Worm (Caenorhabditis elegans) whole organism, L4 larva: ENCODE results near the gene npr-17.
A peak's percentile ranks its signal among the peaks of the same experiment; 100 is the strongest.
"Not testable (repeated sequence)": the region's sequence is repeated elsewhere in the genome, so short reads cannot be mapped to it uniquely, and the experiment has no call there.

ENCODE experiments used
- F10B5.3 ChIP-seq: sonication (generic microtip); optimal IDR thresholded peaks from 2 replicates; lab custom pipeline; 2016; ENCODE audit warnings: mild to moderate bottlenecking, missing genetic modification characterization, missing compliant biosample characterization
- F49E8.2 ChIP-seq: sonication (generic microtip); optimal IDR thresholded peaks from 2 replicates; lab custom pipeline; 2016; ENCODE audit warnings: missing compliant biosample characterization, mild to moderate bottlenecking, missing genetic modification characterization, borderline replicate concordance
- T26A8.4 ChIP-seq: fragments of 200-800 bp; sonication (Bioruptor generic); IDR thresholded peaks from 2 replicates; pipeline ENCODE4 v1.3.6; 2022; ENCODE audit warnings: missing genetic modification characterization, missing compliant biosample characterization
- Y105C5A.15 ChIP-seq: fragments of 200-800 bp; sonication (Bioruptor generic); IDR thresholded peaks from 2 replicates; pipeline ENCODE4 v1.3.6; 2022; ENCODE audit warnings: missing genetic modification characterization, missing compliant biosample characterization
- aha-1 ChIP-seq: fragments of 150-350 bp; peaks from one replicate; lab custom pipeline; 2014; ENCODE audit warnings: missing biosample characterization, missing genetic modification characterization
- aly-2 ChIP-seq: sonication (generic microtip); optimal IDR thresholded peaks from 2 replicates; lab custom pipeline; 2018; ENCODE audit warnings: missing biosample characterization, missing genetic modification characterization
- arid-1 ChIP-seq: fragments of 200-800 bp; sonication (Bioruptor generic); conservative IDR thresholded peaks from 2 replicates; pipeline ENCODE4 v1.3.6; 2022; ENCODE audit warnings: missing genetic modification reagents, missing genetic modification characterization, missing compliant biosample characterization
- ceh-20 ChIP-seq: fragments of 200-800 bp; sonication (Bioruptor generic); IDR thresholded peaks from 2 replicates; pipeline ENCODE4 v1.3.6; 2022; ENCODE audit warnings: missing genetic modification reagents, missing genetic modification characterization, missing compliant biosample characterization
- ceh-44 ChIP-seq: fragments of 200-800 bp; sonication (Bioruptor generic); IDR thresholded peaks from 2 replicates; pipeline ENCODE4 v1.3.6; 2022; ENCODE audit warnings: missing genetic modification reagents, missing genetic modification characterization, missing compliant biosample characterization
- ceh-82 ChIP-seq: sonication (generic microtip); optimal IDR thresholded peaks from 2 replicates; lab custom pipeline; 2017; ENCODE audit warnings: missing biosample characterization, missing genetic modification characterization
- dmd-6 ChIP-seq: fragments of 200-800 bp; sonication (Bioruptor generic); IDR thresholded peaks from 2 replicates; pipeline ENCODE4 v1.3.6; 2022; ENCODE audit warnings: missing genetic modification reagents, missing genetic modification characterization, missing compliant biosample characterization
- dmd-8 ChIP-seq: fragments of 200-800 bp; sonication (Bioruptor generic); IDR thresholded peaks from 2 replicates; pipeline ENCODE4 v1.3.6; 2022; ENCODE audit warnings: missing genetic modification characterization, missing compliant biosample characterization
- dve-1 ChIP-seq: sonication (generic microtip); optimal IDR thresholded peaks from 2 replicates; lab custom pipeline; 2017; ENCODE audit warnings: antibody characterized with exemption, mild to moderate bottlenecking, missing genetic modification characterization, missing compliant biosample characterization; ENCODE audit not compliant: insufficient read depth
- fkh-10 ChIP-seq: fragments of 150-350 bp; optimal IDR thresholded peaks from 2 replicates; lab custom pipeline; 2014; ENCODE audit warnings: missing biosample characterization, missing genetic modification reagents, missing genetic modification characterization
- hlh-30 ChIP-seq: sonication (generic microtip); optimal IDR thresholded peaks from 2 replicates; lab custom pipeline; 2017; ENCODE audit warnings: antibody characterized with exemption, mild to moderate bottlenecking, missing genetic modification characterization, missing compliant biosample characterization; ENCODE audit not compliant: insufficient read depth
- lim-7 ChIP-seq: fragments of 200-800 bp; sonication (Bioruptor generic); IDR thresholded peaks from 2 replicates; pipeline ENCODE4 v1.3.6; 2022; ENCODE audit warnings: missing genetic modification characterization, missing compliant biosample characterization
- lin-1 ChIP-seq: fragments of 200-800 bp; sonication (Bioruptor generic); IDR thresholded peaks from 2 replicates; pipeline ENCODE4 v1.3.6; 2022; ENCODE audit warnings: missing genetic modification reagents, missing genetic modification characterization, missing compliant biosample characterization
- lin-13 ChIP-seq: fragments of 150-350 bp; optimal IDR thresholded peaks from 2 replicates; lab custom pipeline; 2014; ENCODE audit warnings: missing biosample characterization, missing genetic modification reagents, missing genetic modification characterization
- lin-38 ChIP-seq: fragments of 200-800 bp; sonication (Bioruptor generic); IDR thresholded peaks from 2 replicates; pipeline ENCODE4 v1.3.6; 2022; ENCODE audit warnings: missing genetic modification reagents, missing genetic modification characterization, missing compliant biosample characterization
- lin-39 ChIP-seq: fragments of 150-350 bp; optimal IDR thresholded peaks from 2 replicates; lab custom pipeline; 2014; ENCODE audit warnings: missing biosample characterization, missing genetic modification reagents, missing genetic modification characterization
- lsy-2 ChIP-seq, 2 experiments: fragments of 150-350 bp in 1 of 2; sonication (generic microtip) in 1 of 2; optimal IDR thresholded peaks; 2 replicates each; lab custom pipeline; 2014 to 2017; ENCODE audit warnings: missing biosample characterization in 2 of 2, missing genetic modification characterization in 2 of 2
- madf-5 ChIP-seq, 2 experiments: fragments of 200-800 bp; sonication (Bioruptor generic); IDR thresholded peaks; 2 replicates each; pipeline ENCODE4 v1.3.6; 2022; ENCODE audit warnings: missing compliant biosample characterization in 2 of 2, missing genetic modification characterization in 2 of 2
- mep-1 ChIP-seq: fragments of 150-350 bp; sonication (generic microtip); optimal IDR thresholded peaks from 3 replicates; lab custom pipeline; 2014; ENCODE audit warnings: missing biosample characterization, missing genetic modification characterization
- nhr-41 ChIP-seq: fragments of 200-800 bp; sonication (Bioruptor generic); IDR thresholded peaks from 2 replicates; pipeline ENCODE4 v1.3.6; 2022; ENCODE audit warnings: missing genetic modification reagents, missing genetic modification characterization, missing compliant biosample characterization
- nhr-42 ChIP-seq: fragments of 200-800 bp; sonication (Bioruptor generic); IDR thresholded peaks from 2 replicates; pipeline ENCODE4 v1.3.6; 2022; ENCODE audit warnings: missing genetic modification characterization, missing compliant biosample characterization
- nhr-6 ChIP-seq: fragments of 150-350 bp; optimal IDR thresholded peaks from 2 replicates; lab custom pipeline; 2014; ENCODE audit warnings: missing biosample characterization, missing genetic modification characterization
- nhr-77 ChIP-seq: fragments of 150-350 bp; optimal IDR thresholded peaks from 2 replicates; lab custom pipeline; 2014; ENCODE audit warnings: missing biosample characterization, missing genetic modification characterization
- sdz-12 ChIP-seq: fragments of 200-800 bp; sonication (Bioruptor generic); optimal IDR thresholded peaks from 2 replicates; lab custom pipeline; 2018; ENCODE audit warnings: mild to moderate bottlenecking, missing genetic modification characterization, missing compliant biosample characterization
- snpc-1.2 ChIP-seq: fragments of 200-800 bp; sonication (Bioruptor generic); IDR thresholded peaks from 2 replicates; pipeline ENCODE4 v1.3.6; 2022; ENCODE audit warnings: missing genetic modification reagents, missing genetic modification characterization, missing compliant biosample characterization
- spr-3 ChIP-seq: fragments of 200-800 bp; sonication (Bioruptor generic); optimal IDR thresholded peaks from 2 replicates; lab custom pipeline; 2018; ENCODE audit warnings: mild to moderate bottlenecking, missing genetic modification characterization, missing compliant biosample characterization
- zag-1 ChIP-seq: fragments of 150-350 bp; optimal IDR thresholded peaks from 2 replicates; lab custom pipeline; 2014; ENCODE audit warnings: missing biosample characterization, missing genetic modification characterization
- zip-2 ChIP-seq: fragments of 150-350 bp; optimal IDR thresholded peaks from 2 replicates; lab custom pipeline; 2014; ENCODE audit warnings: missing biosample characterization, missing genetic modification characterization
- ztf-7 ChIP-seq: fragments of 150-350 bp; optimal IDR thresholded peaks from 2 replicates; lab custom pipeline; 2014; ENCODE audit warnings: missing biosample characterization, missing genetic modification characterization

Gene npr-17

ce11 chrIII:7969121-7969520 lies 27.1 kb downstream of the npr-17 start, which contains the start of the genes F54H12.8 and F54H12.7:
Gene F54H12.8 (minus strand): TSS chrIII:7969221.
Gene F54H12.7 (plus strand): TSS chrIII:7969349.
- TF ChIP-seq ztf-7 (tag; lab: Kevin White, UChicago), result no peak
- TF ChIP-seq, all 104 proteins: peak for 0

ce11 chrIII:7965946-7966692 lies 30.1 kb downstream of the npr-17 start:
- peak; percentile 38 for TF ChIP-seq aha-1 (tag; lab: Kevin White, UChicago)
- 0 out of 4 replicates have a peak, but pooled peaks of 1 of the 2 experiments have one; percentile 27 for TF ChIP-seq madf-5 (GFP tag; IDR thresholded peaks at IDR 0.05; lab: Robert Waterston, UW)
- 0 out of 2 replicates have a peak, but pooled peaks have one; percentile 15 for TF ChIP-seq T26A8.4 (GFP tag; lab: Robert Waterston, UW)
- TF ChIP-seq Y105C5A.15 (GFP tag; lab: Robert Waterston, UW), result 0 out of 2 replicates have a peak, but pooled peaks have one; percentile 33
- 0 out of 2 replicates have a peak, but pooled peaks have one; percentile 50 for TF ChIP-seq lim-7 (GFP tag; lab: Robert Waterston, UW)
- peak; percentile 80 for TF ChIP-seq dmd-8 (GFP tag; lab: Robert Waterston, UW)

ce11 chrIII:7964281-7964680 lies 32.0 kb downstream of the npr-17 start, which contains the start of gene F54H12.2:
Gene F54H12.2 (plus strand): TSS chrIII:7964581.
- not testable (repeated sequence) for TF ChIP-seq F10B5.3 (tag; lab: Kevin White, UChicago); mep-1 (tag; lab: Kevin White, UChicago); ceh-20
- TF ChIP-seq, all 104 proteins: peak for 0; not testable (repeated sequence) for 104

- not testable (repeated sequence) for TF ChIP-seq fkh-10 (GFP tag; lab: Kevin White, UChicago); lin-39 (tag; lab: Kevin White, UChicago); nhr-6 (tag; lab: Kevin White, UChicago)
Measured at ce11 chrIII:7962641-7963040, 33.6 kb downstream of the npr-17 start, which contains the start of gene F54H12.4. Gene F54H12.4 (minus strand): TSS chrIII:7962741.

ce11 chrIII:7958922-7959609 lies 37.2 kb downstream of the npr-17 start, which contains the start of gene F54H12.10:
Gene F54H12.10 (minus strand): TSS chrIII:7958972.
- TF ChIP-seq lin-38 (GFP tag; lab: Robert Waterston, UW) (peak; percentile 54), lin-1 (GFP tag; lab: Robert Waterston, UW) (0 out of 2 replicates have a peak, but pooled peaks have one; percentile 44), arid-1 (peak; percentile 24; the same call in 1 of the 2 replicates)

- TF ChIP-seq dmd-6 (GFP tag; lab: Robert Waterston, UW) (no peak), lsy-2 (tag; optimal IDR thresholded peaks at IDR 0.05; lab: Kevin White, UChicago) (peak in 1 of 2 experiments; percentile 41), lin-13 (GFP tag; lab: Kevin White, UChicago) (no peak), nhr-77 (tag; lab: Kevin White, UChicago) (no peak), F49E8.2 (tag; lab: Kevin White, UChicago) (no peak), ceh-82 (tag; lab: Kevin White, UChicago) (no peak), snpc-1.2 (GFP tag; lab: Robert Waterston, UW) (no peak), hlh-30 (tag; lab: Kevin White, UChicago) (peak; percentile 5), lin-1 (GFP tag; lab: Robert Waterston, UW) (no peak), aha-1 (tag; lab: Kevin White, UChicago) (no peak), spr-3 (no peak), zag-1 (tag; lab: Kevin White, UChicago) (no peak), arid-1 (no peak), zip-2 (tag; lab: Kevin White, UChicago) (no peak), ztf-7 (tag; lab: Kevin White, UChicago) (no peak), ceh-44 (no peak), nhr-6 (tag; lab: Kevin White, UChicago) (no peak), aly-2 (tag; lab: Kevin White, UChicago) (no peak), nhr-41 (GFP tag; lab: Robert Waterston, UW) (no peak), nhr-42 (GFP tag; lab: Robert Waterston, UW) (no peak), sdz-12 (GFP tag; lab: Kevin White, UChicago) (no peak), dve-1 (tag; lab: Kevin White, UChicago) (peak; percentile 15)
- TF ChIP-seq, all 104 proteins: peak for 3
Measured at ce11 chrIII:7958085-7958484, 38.2 kb downstream of the npr-17 start, which contains the start of gene C29E4.11. Gene C29E4.11 (minus strand): TSS chrIII:7958114.
